Worm (Caenorhabditis elegans) whole organism, dauer: Measurements from ENCODE around the gene shw-3.

Experiments
- unc-62 ChIP-seq: sonication (generic microtip); optimal IDR thresholded peaks from 2 replicates; lab custom pipeline; 2017; ENCODE audit warnings: missing biosample characterization, missing genetic modification reagents, missing genetic modification characterization

shw-3 gene

DNA sequence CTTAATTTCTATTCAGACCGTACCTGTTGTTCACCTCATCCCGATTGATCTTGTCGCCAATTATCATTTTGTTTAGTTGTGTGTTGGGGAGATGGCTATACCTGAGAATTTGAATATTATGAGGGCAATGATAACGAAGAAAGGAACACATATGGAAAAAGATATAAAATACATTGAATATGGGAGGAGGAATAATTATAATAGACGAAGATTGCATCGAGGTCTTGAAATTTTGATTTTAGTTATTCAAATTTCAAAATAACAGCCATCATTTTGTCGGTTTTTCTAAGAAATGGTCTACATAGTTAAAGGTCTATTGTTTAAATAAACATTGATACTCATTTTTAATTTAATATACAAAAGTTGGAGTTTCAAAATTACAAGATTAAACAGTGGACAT lies at the start of gene shw-3:
TSS of gene shw-3 (minus strand) at position 101 of the 400 bp plus-strand sequence.
- no peak for TF ChIP-seq unc-62 (GFP tag; lab: Kevin White, UChicago)

DNA sequence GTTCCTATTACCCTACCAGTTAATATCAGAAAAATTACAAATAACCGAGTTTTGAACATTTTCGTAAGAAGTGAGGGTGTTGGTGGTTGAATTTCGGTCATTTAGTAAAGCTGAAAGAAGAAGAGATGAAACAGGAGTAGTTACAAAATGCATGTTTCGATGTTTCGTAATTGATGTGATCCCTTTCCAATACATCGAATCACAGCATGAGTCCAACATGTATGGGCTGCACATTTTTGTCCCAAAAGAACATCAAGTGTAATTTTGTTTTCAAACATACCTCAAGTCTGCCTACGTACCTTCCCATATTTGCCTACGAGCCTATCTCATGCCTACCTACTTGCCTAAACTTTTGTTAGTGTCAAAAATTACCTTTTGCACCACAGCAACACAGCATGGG lies 49.5 kb upstream of the shw-3 start, which contains the start of gene W07G4.2:
TSS of gene W07G4.2 (minus strand) at position 101 of the 400 bp plus-strand sequence.
- TF ChIP-seq unc-62 (GFP tag; lab: Kevin White, UChicago): no peak

DNA sequence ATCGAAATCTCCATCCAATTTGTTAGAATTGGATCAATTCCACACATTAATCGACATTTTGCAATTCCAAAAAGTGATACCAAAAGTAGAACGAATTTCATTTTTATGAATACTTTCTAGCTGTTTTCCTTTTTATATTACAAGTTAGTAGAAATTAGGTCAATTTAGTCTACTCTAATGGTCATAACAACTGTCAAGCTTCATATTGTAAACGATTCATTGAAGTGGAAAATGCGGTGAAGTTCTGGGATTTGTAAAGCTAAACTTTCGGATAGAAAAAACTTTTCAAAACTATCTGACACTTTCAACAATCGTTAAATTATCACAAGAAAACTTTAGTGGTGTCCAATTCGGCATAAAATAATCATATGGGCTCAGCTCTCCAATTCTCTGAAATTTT lies 47.6 kb upstream of the shw-3 start, which contains the start of gene W07G4.7:
TSS of gene W07G4.7 (minus strand) at position 101 of the 400 bp plus-strand sequence.
- TF ChIP-seq unc-62 (GFP tag; lab: Kevin White, UChicago): no peak

DNA sequence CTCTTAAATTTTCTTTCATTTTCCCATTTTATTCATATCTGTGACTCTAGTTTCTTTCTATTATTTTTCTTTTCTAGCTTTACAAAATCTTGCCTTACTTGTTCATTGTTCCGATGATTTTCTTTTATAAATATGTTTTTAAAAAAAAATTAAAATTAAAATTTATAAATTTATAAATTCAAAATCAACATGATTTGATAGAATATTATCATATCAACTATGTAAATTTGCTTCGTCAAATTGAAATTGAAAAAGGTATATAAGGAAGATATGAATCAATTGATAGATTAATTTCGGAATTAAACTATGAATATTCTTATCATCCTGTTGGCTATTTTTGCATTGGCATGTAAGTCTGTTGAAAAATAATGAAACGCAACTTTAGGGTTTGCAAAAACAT lies 46.3 kb upstream of the shw-3 start, which contains the start of gene W07G4.1:
TSS of gene W07G4.1 (plus strand) at position 301 of the 400 bp plus-strand sequence.
- no peak for TF ChIP-seq unc-62 (GFP tag; lab: Kevin White, UChicago)

DNA sequence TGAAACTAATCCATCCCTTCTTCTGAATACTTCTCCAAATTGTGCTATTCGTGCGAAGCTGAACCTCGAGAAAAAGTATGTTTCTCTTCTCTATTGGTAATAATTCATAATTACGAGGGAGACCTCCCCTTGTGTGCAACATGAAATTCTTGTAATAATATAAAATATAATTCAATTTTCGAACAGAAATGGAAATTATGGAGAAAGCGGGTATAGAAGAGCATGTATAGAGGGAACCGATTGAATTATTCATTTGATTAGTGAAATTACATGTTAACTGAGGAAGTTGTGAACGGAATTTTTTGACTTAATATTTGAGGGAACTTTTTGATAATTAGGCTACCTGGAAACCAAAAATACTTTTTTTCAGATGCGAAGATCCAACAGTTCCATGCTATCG lies 41.9 kb upstream of the shw-3 start:
- TF ChIP-seq unc-62 (GFP tag; lab: Kevin White, UChicago): no peak

DNA sequence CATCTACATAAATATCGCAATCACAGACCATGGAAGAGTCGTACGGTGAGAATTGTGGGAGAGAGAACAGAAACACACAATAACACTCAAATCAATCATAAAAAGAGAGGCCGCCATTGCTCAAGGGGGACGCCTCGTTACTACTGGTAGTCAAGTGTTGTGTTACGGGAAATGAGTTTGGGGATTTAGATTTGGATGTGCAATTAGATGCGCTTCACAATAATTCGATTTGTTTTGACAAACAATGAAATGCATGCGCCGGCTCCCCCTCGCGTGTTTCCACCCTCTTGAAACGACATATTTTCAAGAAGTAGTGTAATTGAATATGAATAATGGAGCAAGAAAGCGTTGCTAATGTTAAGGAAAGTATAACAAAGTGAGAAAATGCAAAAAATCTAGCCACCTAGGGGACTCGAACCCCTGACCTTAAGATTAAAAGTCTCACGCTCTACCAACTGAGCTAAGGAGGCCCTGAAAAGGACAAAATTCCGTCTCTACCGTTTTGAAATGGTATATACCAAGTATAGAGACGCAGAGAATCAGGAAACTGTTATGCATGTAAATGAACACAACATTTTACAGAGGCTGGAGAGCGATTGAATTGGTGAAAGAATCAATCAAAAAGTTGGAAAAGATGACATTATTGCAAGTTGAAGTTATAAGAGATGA lies 39.8 kb upstream of the shw-3 start:
- TF ChIP-seq unc-62 (GFP tag; lab: Kevin White, UChicago): no peak

DNA sequence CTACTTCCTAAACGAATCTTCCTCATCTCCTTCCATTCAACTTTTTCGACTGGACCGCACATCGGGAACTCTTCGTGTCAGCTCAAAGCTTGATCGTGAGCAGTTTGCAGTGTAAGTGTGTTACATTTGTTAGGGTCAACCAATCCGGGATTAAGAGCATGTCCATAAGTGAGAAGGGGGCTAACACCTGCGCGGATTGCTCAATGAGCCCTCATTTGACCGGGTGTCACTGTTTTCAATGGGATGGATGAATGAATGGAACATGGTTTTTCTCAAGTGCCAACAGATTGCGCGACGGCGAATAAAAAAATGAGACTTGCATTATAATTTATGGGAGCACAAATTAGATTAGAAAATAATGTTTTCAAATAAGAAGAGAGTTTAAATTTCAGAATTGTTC lies 38.3 kb upstream of the shw-3 start:
- no peak for TF ChIP-seq unc-62 (GFP tag; lab: Kevin White, UChicago)

DNA sequence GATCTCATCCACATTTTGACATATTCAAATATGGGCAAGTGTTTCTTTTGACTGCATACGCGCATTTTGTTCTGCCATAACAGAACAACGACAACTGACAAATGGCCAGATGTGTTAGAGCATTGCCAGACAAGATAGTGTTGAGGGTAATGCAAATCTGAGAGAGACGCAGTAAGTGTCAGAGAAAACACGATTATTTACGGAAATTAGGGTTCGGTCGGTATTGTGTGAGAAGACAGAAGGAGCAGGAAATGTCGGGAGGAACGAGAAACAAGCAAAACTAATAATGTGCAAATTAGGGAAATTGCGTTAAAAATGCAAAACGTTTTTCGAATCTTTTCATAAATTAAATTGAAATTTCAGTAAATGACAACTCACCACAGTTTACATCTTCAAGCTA lies 37.5 kb upstream of the shw-3 start:
- TF ChIP-seq unc-62 (GFP tag; lab: Kevin White, UChicago): no peak

DNA sequence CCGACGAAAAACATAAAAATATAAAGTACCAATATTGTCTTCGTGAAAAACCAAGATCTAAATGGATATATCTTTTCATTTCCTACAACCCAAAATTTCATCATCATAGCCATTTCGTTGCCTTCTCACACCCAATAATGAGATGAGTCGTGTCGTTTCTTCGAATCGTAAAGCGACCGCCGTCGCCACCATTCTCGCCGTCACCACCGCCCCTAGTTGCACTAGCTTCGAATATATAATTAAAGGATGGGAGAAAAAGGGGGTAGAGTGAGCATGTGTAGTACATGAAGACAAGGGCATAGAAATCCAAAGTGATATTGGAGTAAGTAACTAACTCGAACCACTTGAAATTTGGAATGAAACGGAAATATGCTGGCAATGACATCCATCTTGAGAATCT lies 35.3 kb upstream of the shw-3 start:
- no peak for TF ChIP-seq unc-62 (GFP tag; lab: Kevin White, UChicago)

DNA sequence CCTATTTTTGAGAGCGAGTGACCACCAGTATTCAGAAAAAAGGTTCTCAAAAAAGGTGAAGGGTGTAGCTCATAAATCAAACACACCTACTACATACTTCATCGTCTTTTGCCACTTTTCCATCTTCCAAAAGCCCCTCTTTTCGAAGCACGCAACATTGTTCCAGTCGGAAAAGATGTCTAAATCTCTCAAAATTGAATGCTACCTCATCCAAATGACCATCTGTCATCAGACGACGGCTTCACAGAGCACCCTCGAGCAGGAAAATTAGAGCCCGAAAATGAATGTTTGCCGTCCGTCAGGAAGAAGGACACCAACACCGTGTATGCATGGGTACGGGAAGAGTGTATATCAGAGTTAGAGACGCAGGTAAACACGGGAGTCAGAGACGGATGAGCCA lies 34.6 kb upstream of the shw-3 start:
- TF ChIP-seq unc-62 (GFP tag; lab: Kevin White, UChicago): no peak

DNA sequence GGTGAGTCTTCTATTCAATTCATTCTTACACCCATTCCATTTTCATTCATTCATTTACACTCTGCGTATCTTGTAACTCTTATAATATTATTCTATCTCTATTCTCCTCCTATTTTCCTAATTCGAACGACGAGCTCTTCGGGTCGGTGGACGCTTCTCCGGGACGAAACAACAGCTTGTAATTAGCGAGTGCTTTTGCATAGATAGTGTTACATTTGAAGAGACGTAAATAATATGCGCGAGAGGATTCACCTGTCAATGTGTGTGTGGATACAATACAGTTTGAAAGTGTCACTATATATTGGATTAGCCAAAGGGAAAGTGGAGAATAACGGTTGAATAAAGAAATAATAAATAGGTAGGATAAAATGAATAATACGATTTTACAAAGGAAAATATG lies 33.7 kb upstream of the shw-3 start:
- TF ChIP-seq unc-62 (GFP tag; lab: Kevin White, UChicago): no peak

DNA sequence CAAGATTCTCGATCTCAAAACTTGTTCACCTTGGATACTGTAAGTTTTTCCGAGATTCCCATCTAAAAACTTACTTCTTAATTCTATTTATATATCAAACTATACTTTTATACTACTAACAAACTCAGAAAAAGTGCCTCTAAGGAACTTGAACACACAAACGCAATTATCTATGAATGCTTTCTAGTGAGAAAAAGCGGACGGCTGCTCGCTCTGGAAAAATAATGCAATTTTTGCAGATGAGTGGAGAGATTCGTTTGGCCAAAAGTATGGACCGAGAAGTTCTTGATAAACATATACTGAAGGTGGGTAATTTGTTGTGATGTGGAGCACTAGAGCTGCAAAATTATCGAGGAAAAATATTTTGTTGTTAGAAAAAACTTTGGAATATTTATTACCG lies 33.1 kb upstream of the shw-3 start:
- TF ChIP-seq unc-62 (GFP tag; lab: Kevin White, UChicago): no peak

DNA sequence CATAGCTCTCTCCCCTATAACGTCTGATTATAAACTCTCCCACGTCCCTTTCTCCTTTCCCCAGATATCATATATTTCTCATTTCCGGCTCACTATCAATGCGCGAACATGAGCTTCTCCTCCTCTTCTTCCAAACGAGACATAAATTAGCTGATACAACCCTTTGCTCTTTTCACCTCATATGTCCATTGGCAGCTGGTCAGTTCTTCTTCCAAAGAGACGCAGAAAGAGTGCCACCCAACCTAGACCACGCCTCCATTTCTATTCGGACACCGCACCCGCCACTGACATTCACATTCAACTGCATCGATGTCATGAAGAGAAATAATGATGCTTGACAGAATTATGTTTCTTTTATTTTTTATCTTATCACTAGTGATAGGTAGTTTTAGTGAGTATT lies 31.8 kb upstream of the shw-3 start, which contains the start of gene fmi-1:
TSS of gene fmi-1 (plus strand) at position 301 of the 400 bp plus-strand sequence.
- TF ChIP-seq unc-62 (GFP tag; lab: Kevin White, UChicago): no peak

DNA sequence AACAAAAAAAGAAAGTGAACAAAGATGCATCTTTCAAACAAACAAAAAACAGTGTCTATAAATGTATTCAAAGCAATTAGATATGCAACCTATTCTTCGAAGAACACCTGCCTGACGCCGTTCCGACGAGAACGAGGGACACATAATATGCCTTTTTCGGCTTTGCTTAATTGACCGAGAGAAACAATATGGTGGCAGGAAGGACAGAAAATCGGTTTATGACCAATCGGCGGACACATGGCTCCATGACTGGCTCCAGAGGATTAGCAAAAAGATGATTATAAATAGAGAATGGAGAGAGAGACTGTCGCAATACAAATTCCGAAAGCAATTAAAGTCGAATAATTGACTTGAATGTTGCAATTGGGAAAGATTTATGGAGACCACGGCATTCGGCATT lies 31.3 kb upstream of the shw-3 start:
- TF ChIP-seq unc-62 (GFP tag; lab: Kevin White, UChicago): no peak

DNA sequence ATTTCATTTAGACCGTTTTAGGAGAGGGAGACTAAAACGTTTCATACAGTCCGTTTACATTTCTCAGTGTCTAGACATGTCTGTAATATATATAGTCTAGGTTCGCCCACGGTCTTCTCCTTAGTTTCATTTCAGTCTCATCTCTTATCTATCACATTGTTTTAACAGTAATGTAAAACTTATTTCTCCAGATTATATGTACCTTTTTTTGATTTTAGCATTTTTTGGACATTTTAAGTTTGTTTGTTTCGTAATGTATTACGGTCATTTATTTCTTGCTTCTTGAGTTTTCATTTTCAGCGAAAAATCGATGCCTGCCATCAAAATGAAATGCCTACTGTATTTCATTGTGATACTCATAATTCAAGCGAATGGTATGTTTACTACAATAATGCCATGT lies 26.9 kb upstream of the shw-3 start, which contains the start of gene F15B9.6:
TSS of gene F15B9.6 (plus strand) at position 301 of the 400 bp plus-strand sequence.
- no peak for TF ChIP-seq unc-62 (GFP tag; lab: Kevin White, UChicago)

DNA sequence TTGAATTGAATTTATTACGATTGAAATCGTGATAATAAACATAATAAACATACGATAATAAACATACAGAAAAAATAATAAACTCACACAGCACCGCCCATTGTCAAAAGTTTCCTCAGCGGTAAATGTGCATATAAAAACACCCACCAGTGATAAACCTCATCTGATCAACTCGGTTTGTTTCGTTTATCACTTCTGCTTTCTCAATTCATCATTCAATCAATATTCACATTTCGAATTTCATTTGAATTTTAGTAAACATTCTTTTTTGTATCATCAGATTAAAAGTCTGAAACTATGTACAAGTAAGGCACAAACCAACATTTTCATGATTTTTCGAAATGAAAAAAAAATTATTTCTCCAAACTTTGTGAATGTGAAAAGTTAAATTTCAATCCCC lies 26.2 kb upstream of the shw-3 start, which contains the start of gene try-10:
TSS of gene try-10 (minus strand) at position 101 of the 400 bp plus-strand sequence.
- no peak for TF ChIP-seq unc-62 (GFP tag; lab: Kevin White, UChicago)

DNA sequence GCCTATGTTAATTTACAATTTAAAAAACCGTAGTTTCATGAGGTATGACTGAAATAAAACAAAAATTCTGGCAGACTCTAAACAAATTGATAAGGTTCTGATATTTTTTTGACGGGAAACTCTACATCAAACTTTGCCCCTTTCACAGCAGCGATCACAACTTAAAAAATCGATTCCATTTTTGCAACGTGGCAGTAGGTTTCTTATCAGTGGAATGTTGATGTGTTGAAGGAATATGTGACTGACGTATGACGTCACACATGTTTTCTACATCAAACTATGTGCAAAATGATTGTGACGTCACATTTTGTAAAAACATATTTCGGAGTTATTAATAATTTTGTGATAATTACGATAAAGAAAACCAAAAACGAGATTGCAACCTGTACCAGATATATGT lies 24.9 kb upstream of the shw-3 start:
- no peak for TF ChIP-seq unc-62 (GFP tag; lab: Kevin White, UChicago)
